Fruit fly (Drosophila melanogaster) whole organism, embryonic: Measurements from ENCODE around the gene GC.

Experiments
- ATbp ChIP-seq: fragments of 200-800 bp; sonication (Bioruptor generic); optimal IDR thresholded peaks from 2 replicates; lab custom pipeline; 2017; ENCODE audit warnings: missing biosample characterization, mild to moderate bottlenecking, missing genetic modification characterization, missing genetic modification reagents
- Bgb ChIP-seq: fragments of 200-800 bp; sonication (Bioruptor generic); IDR thresholded peaks from 2 replicates; pipeline ENCODE4 v1.3.6; 2022; ENCODE audit warnings: missing biosample characterization, missing genetic modification characterization; ENCODE audit not compliant: partially characterized antibody
- CG10543 ChIP-seq: fragments of 200-800 bp; sonication (Bioruptor generic); optimal IDR thresholded peaks from 3 replicates; lab custom pipeline; 2017; ENCODE audit warnings: missing biosample characterization, mild to moderate bottlenecking, missing genetic modification characterization, moderate library complexity
- CG17328 ChIP-seq: fragments of 200-800 bp; sonication (Bioruptor generic); IDR thresholded peaks from 2 replicates; pipeline ENCODE4 v1.3.6; 2022; ENCODE audit warnings: missing biosample characterization, missing genetic modification characterization
- CG18764 ChIP-seq: fragments of 200-800 bp; sonication (Bioruptor generic); optimal IDR thresholded peaks from 3 replicates; lab custom pipeline; 2016; ENCODE audit warnings: missing biosample characterization, missing genetic modification characterization
- CG2120 ChIP-seq: fragments of 200-800 bp; sonication (Bioruptor generic); optimal IDR thresholded peaks from 3 replicates; lab custom pipeline; 2016; ENCODE audit warnings: missing biosample characterization, missing genetic modification characterization
- CG2678 ChIP-seq: fragments of 200-800 bp; sonication (Bioruptor generic); optimal IDR thresholded peaks from 3 replicates; lab custom pipeline; 2019; ENCODE audit warnings: missing biosample characterization, mild to moderate bottlenecking, missing genetic modification characterization, moderate library complexity
- CG31224 ChIP-seq: fragments of 200-800 bp; sonication (Bioruptor generic); IDR thresholded peaks from 2 replicates; pipeline ENCODE4 v1.3.6; 2022; ENCODE audit warnings: missing biosample characterization, missing genetic modification characterization
- CG34376 ChIP-seq: fragments of 200-800 bp; sonication (Bioruptor generic); optimal IDR thresholded peaks from 2 replicates; lab custom pipeline; 2018; ENCODE audit warnings: missing biosample characterization, mild to moderate bottlenecking, missing genetic modification characterization
- CG3995 ChIP-seq: fragments of 200-800 bp; sonication (Bioruptor generic); optimal IDR thresholded peaks from 3 replicates; lab custom pipeline; 2016; ENCODE audit warnings: missing biosample characterization, missing genetic modification characterization
- CG42726 ChIP-seq: fragments of 200-800 bp; sonication (Bioruptor generic); IDR thresholded peaks from 2 replicates; pipeline ENCODE4 v1.3.6; 2022; ENCODE audit warnings: missing biosample characterization, missing genetic modification characterization; ENCODE audit not compliant: partially characterized antibody
- CG8478 ChIP-seq: fragments of >200 bp; optimal IDR thresholded peaks from 2 replicates; lab custom pipeline; 2018
- CG9932 ChIP-seq: fragments of 200-800 bp; sonication (Bioruptor generic); IDR thresholded peaks from 2 replicates; pipeline ENCODE4 v1.3.6; 2022; ENCODE audit warnings: missing biosample characterization, missing genetic modification characterization
- Dbx ChIP-seq: fragments of 200-800 bp; sonication (Bioruptor generic); IDR thresholded peaks from 3 replicates; pipeline ENCODE4 v1.3.6; 2022; ENCODE audit warnings: missing biosample characterization, missing genetic modification characterization
- Deaf1 ChIP-seq: fragments of 200-800 bp; optimal IDR thresholded peaks from 3 replicates; lab custom pipeline; 2019; ENCODE audit warnings: missing biosample characterization, mild to moderate bottlenecking, missing genetic modification characterization, moderate library complexity
- Drgx ChIP-seq: fragments of 200-800 bp; sonication (Bioruptor generic); IDR thresholded peaks from 2 replicates; pipeline ENCODE4 v1.3.6; 2022; ENCODE audit warnings: missing biosample characterization, missing genetic modification characterization
- Fer3 ChIP-seq: fragments of 200-800 bp; sonication (Bioruptor generic); optimal IDR thresholded peaks from 2 replicates; lab custom pipeline; 2018; ENCODE audit warnings: missing biosample characterization, mild to moderate bottlenecking, missing genetic modification characterization, moderate library complexity
- Hand ChIP-seq: fragments of 200-800 bp; sonication (Bioruptor generic); optimal IDR thresholded peaks from 2 replicates; lab custom pipeline; 2017; ENCODE audit warnings: mild to moderate bottlenecking, missing biosample characterization, missing genetic modification reagents, missing genetic modification characterization
- Hmr ChIP-seq: fragments of 200-800 bp; sonication (Bioruptor generic); optimal IDR thresholded peaks from 3 replicates; lab custom pipeline; 2017; ENCODE audit warnings: mild to moderate bottlenecking, missing biosample characterization, missing genetic modification reagents, missing genetic modification characterization
- Hmx ChIP-seq: fragments of 200-800 bp; sonication (Bioruptor generic); optimal IDR thresholded peaks from 2 replicates; lab custom pipeline; 2016; ENCODE audit warnings: missing biosample characterization, missing genetic modification characterization
- Jarid2 ChIP-seq: fragments of 200-800 bp; sonication (Bioruptor generic); optimal IDR thresholded peaks from 3 replicates; lab custom pipeline; 2017; ENCODE audit warnings: mild to moderate bottlenecking, missing biosample characterization, missing genetic modification reagents, missing genetic modification characterization
- Kr ChIP-seq: fragments of 200-800 bp; sonication (Bioruptor generic); optimal IDR thresholded peaks from 2 replicates; lab custom pipeline; 2017; ENCODE audit warnings: missing biosample characterization, mild to moderate bottlenecking, missing genetic modification characterization
- NFAT ChIP-seq: fragments of 200-800 bp; sonication (Bioruptor generic); IDR thresholded peaks from 2 replicates; pipeline ENCODE4 v1.3.6; 2022; ENCODE audit warnings: missing biosample characterization, missing genetic modification characterization
- Trl ChIP-seq, 3 experiments: fragments of >200 bp in 2 of 3; fragments of 200-800 bp in 1 of 3; sonication (Bioruptor generic) in 1 of 3; optimal IDR thresholded peaks; 2 replicates in 1 of 3; 3 replicates in 2 of 3; lab custom pipeline; 2016 to 2017; ENCODE audit warnings: missing biosample characterization in 1 of 3, missing genetic modification characterization in 1 of 3
- Usf ChIP-seq: fragments of 200-800 bp; sonication (Bioruptor generic); optimal IDR thresholded peaks from 2 replicates; lab custom pipeline; 2017; ENCODE audit warnings: missing genotype, missing biosample characterization, missing genetic modification characterization
- bcd ChIP-seq: fragments of 200-800 bp; sonication (Bioruptor generic); optimal IDR thresholded peaks from 2 replicates; lab custom pipeline; 2017; ENCODE audit warnings: missing biosample characterization, mild to moderate bottlenecking, missing genetic modification characterization
- chinmo ChIP-seq: fragments of 200-800 bp; sonication (Bioruptor generic); IDR thresholded peaks from 4 replicates; pipeline ENCODE4 v1.3.6; 2022; ENCODE audit warnings: missing biosample characterization, missing genetic modification characterization; ENCODE audit not compliant: partially characterized antibody
- croc ChIP-seq: fragments of 200-800 bp; sonication (Bioruptor generic); conservative IDR thresholded peaks from 3 replicates; pipeline ENCODE4 v1.3.6; 2022; ENCODE audit warnings: missing biosample characterization, missing genetic modification characterization
- crol ChIP-seq: fragments of 200-800 bp; sonication (Bioruptor generic); IDR thresholded peaks from 2 replicates; pipeline ENCODE4 v1.3.6; 2022; ENCODE audit warnings: missing biosample characterization, missing genetic modification characterization
- ewg ChIP-seq: fragments of 200-800 bp; sonication (Bioruptor generic); optimal IDR thresholded peaks from 3 replicates; lab custom pipeline; 2017; ENCODE audit warnings: mild to moderate bottlenecking, missing biosample characterization, missing genetic modification reagents, missing genetic modification characterization
- hth ChIP-seq: fragments of >200 bp; optimal IDR thresholded peaks from 2 replicates; lab custom pipeline; 2017; ENCODE audit warnings: inconsistent platforms
- knrl ChIP-seq: fragments of 200-800 bp; sonication (Bioruptor generic); IDR thresholded peaks from 3 replicates; pipeline ENCODE4 v1.3.6; 2022; ENCODE audit warnings: missing biosample characterization, missing genetic modification characterization; ENCODE audit not compliant: partially characterized antibody
- lab ChIP-seq: fragments of 200-800 bp; sonication (Bioruptor generic); optimal IDR thresholded peaks from 3 replicates; lab custom pipeline; 2017; ENCODE audit warnings: missing biosample characterization, missing genetic modification characterization, mild to moderate bottlenecking, moderate library complexity, missing genetic modification reagents
- luna ChIP-seq: fragments of 200-800 bp; sonication (Bioruptor generic); optimal IDR thresholded peaks from 2 replicates; lab custom pipeline; 2016; ENCODE audit warnings: missing biosample characterization, missing genetic modification characterization
- nom ChIP-seq: fragments of 200-800 bp; sonication (Bioruptor generic); optimal IDR thresholded peaks from 2 replicates; lab custom pipeline; 2017; ENCODE audit warnings: missing biosample characterization, missing genetic modification characterization, mild to moderate bottlenecking, moderate library complexity, missing genetic modification reagents
- pzg ChIP-seq: fragments of 200-800 bp; sonication (Bioruptor generic); optimal IDR thresholded peaks from 3 replicates; lab custom pipeline; 2018; ENCODE audit warnings: missing biosample characterization, mild to moderate bottlenecking, missing genetic modification characterization, moderate library complexity
- scrt ChIP-seq: fragments of 200-800 bp; sonication (Bioruptor generic); optimal IDR thresholded peaks from 2 replicates; lab custom pipeline; 2018; ENCODE audit warnings: missing biosample characterization, mild to moderate bottlenecking, missing genetic modification characterization, moderate library complexity
- sens-2 ChIP-seq: fragments of 200-800 bp; sonication (Bioruptor generic); IDR thresholded peaks from 2 replicates; pipeline ENCODE4 v1.3.6; 2022; ENCODE audit warnings: missing biosample characterization, missing genetic modification characterization
- slbo ChIP-seq: fragments of 200-800 bp; sonication (Bioruptor generic); IDR thresholded peaks from 2 replicates; pipeline ENCODE4 v1.3.6; 2022; ENCODE audit warnings: missing biosample characterization, missing genetic modification characterization
- sna ChIP-seq: fragments of 200-800 bp; sonication (Bioruptor generic); IDR thresholded peaks from 2 replicates; pipeline ENCODE4 v1.3.6; 2022; ENCODE audit warnings: missing biosample characterization, missing genetic modification characterization; ENCODE audit not compliant: partially characterized antibody
- ttk ChIP-seq: fragments of 200-800 bp; sonication (Bioruptor generic); IDR thresholded peaks from 2 replicates; pipeline ENCODE4 v2.1.2; 2022; ENCODE audit warnings: missing biosample characterization, missing genetic modification characterization
- vnd ChIP-seq: fragments of 200-800 bp; sonication (Bioruptor generic); IDR thresholded peaks from 3 replicates; pipeline ENCODE4 v1.3.6; 2022; ENCODE audit warnings: missing biosample characterization, missing genetic modification characterization; ENCODE audit not compliant: partially characterized antibody
- wor ChIP-seq: fragments of 200-800 bp; sonication (Bioruptor generic); IDR thresholded peaks from 2 replicates; pipeline ENCODE4 v1.3.6; 2022; ENCODE audit warnings: missing biosample characterization, missing genetic modification characterization
- z ChIP-seq: fragments of 200-800 bp; sonication (Bioruptor generic); IDR thresholded peaks from 3 replicates; pipeline ENCODE4 v1.3.6; 2022; ENCODE audit warnings: missing biosample characterization, missing genetic modification characterization

Gene GC

dm6 chr3L:1628176-1628866 is 780 bp downstream of the GC start, which contains the start of gene CG13928 (continued):
- TF ChIP-seq Dbx (GFP tag; lab: Robert Waterston, UW) = peak; percentile 42; the same call in 1 of the 3 replicates
- TF ChIP-seq CG42726 (GFP tag; lab: Robert Waterston, UW) = no peak
- TF ChIP-seq CG17328 (GFP tag; lab: Robert Waterston, UW) = no peak
- peak; percentile 24 to 53 for TF ChIP-seq Trl (optimal IDR thresholded peaks at IDR 0.05; lab: Kevin White, UChicago)
- no peak for TF ChIP-seq Trl (GFP tag; optimal IDR thresholded peaks at IDR 0.05; lab: Kevin White, UChicago)
- TF ChIP-seq vnd (GFP tag; lab: Robert Waterston, UW) = 0 out of 3 replicates have a peak, but pooled peaks have one; percentile 12
- TF ChIP-seq wor (GFP tag; lab: Robert Waterston, UW) = no peak
- peak; percentile 60; the same call in 1 of the 3 replicates for TF ChIP-seq z (GFP tag; lab: Robert Waterston, UW)
- peak; percentile 11 for TF ChIP-seq CG8478 (lab: Kevin White, UChicago)
- peak; percentile 60 for TF ChIP-seq CG3995 (GFP tag; lab: Kevin White, UChicago)
- TF ChIP-seq Jarid2 (GFP tag; lab: Kevin White, UChicago) = peak; percentile 66
- TF ChIP-seq ATbp (GFP tag; lab: Kevin White, UChicago) = no peak
- TF ChIP-seq bcd (GFP tag; lab: Kevin White, UChicago) = peak; percentile 3
- TF ChIP-seq scrt (GFP tag; lab: Kevin White, UChicago) = peak; percentile 42
- TF ChIP-seq hth = no peak
- TF ChIP-seq slbo (GFP tag; lab: Robert Waterston, UW) = peak; percentile 12; the same call in 1 of the 2 replicates
- TF ChIP-seq CG2120 (GFP tag; lab: Kevin White, UChicago) = peak; percentile 10
- peak; percentile 97 for TF ChIP-seq CG18764 (GFP tag; lab: Kevin White, UChicago)
- peak; percentile 21 for TF ChIP-seq pzg
- TF ChIP-seq nom (GFP tag; lab: Kevin White, UChicago) = peak; percentile 23
- no peak for TF ChIP-seq sens-2 (GFP tag; lab: Robert Waterston, UW)
- no peak for TF ChIP-seq croc
- TF ChIP-seq Hmx (GFP tag; lab: Kevin White, UChicago) = no peak
- 0 out of 2 replicates have a peak, but pooled peaks have one; percentile 17 for TF ChIP-seq ttk (GFP tag; lab: Robert Waterston, UW)
- peak; percentile 9 for TF ChIP-seq lab (GFP tag; lab: Kevin White, UChicago)
- peak; percentile 19 for TF ChIP-seq CG10543
- no peak for TF ChIP-seq Hand
- TF ChIP-seq Kr (GFP tag; lab: Kevin White, UChicago) = peak; percentile 44
- 0 out of 3 replicates have a peak, but pooled peaks have one; percentile 11 for TF ChIP-seq knrl (GFP tag; lab: Robert Waterston, UW)
- TF ChIP-seq CG34376 = peak; percentile 16
- 0 out of 2 replicates have a peak, but pooled peaks have one; percentile 36 for TF ChIP-seq NFAT (GFP tag; lab: Robert Waterston, UW)
- no peak for TF ChIP-seq Usf (GFP tag; lab: Kevin White, UChicago)
- TF ChIP-seq sna (GFP tag; lab: Robert Waterston, UW) = 0 out of 2 replicates have a peak, but pooled peaks have one; percentile 18
- TF ChIP-seq Fer3 (tag; lab: Kevin White, UChicago) = no peak
- no peak for TF ChIP-seq CG9932 (GFP tag; lab: Robert Waterston, UW)
- TF ChIP-seq Bgb (GFP tag; lab: Robert Waterston, UW) = peak; percentile 69; the same call in 1 of the 2 replicates
- TF ChIP-seq CG2678 (tag; lab: Kevin White, UChicago) = no peak

dm6 chr3L:1626924-1627323 is 2.2 kb downstream of the GC start:
- TF ChIP-seq chinmo (GFP tag; lab: Robert Waterston, UW) (0 out of 4 replicates have a peak, but pooled peaks have one; percentile 42), Trl (optimal IDR thresholded peaks at IDR 0.05; lab: Kevin White, UChicago) (peak; percentile 15 to 38), Trl (GFP tag; optimal IDR thresholded peaks at IDR 0.05; lab: Kevin White, UChicago) (no peak), Deaf1 (tag; lab: Kevin White, UChicago) (peak; percentile 31), CG31224 (GFP tag; lab: Robert Waterston, UW) (peak; percentile 48; the same call in 1 of the 2 replicates), luna (GFP tag; lab: Kevin White, UChicago) (no peak), crol (peak; percentile 74), Drgx (GFP tag; lab: Robert Waterston, UW) (no peak), Hmr (no peak), ewg (GFP tag; lab: Kevin White, UChicago) (peak; percentile 89)
